Worm (Caenorhabditis elegans) whole organism, late embryonic: Measurements from ENCODE around the gene F52F10.2.

Source experiments
- ama-1 ChIP-seq: fragments of 150-350 bp; optimal IDR thresholded peaks from 2 replicates; lab custom pipeline; 2014
- elt-2 ChIP-seq: sonication (generic microtip); optimal IDR thresholded peaks from 2 replicates; lab custom pipeline; 2016; ENCODE audit warnings: missing genetic modification reagents, missing genetic modification characterization, missing compliant biosample characterization
- ets-4 ChIP-seq: sonication (generic microtip); optimal IDR thresholded peaks from 2 replicates; lab custom pipeline; 2016; ENCODE audit warnings: missing genetic modification characterization, missing compliant biosample characterization
- madf-2 ChIP-seq: sonication (generic microtip); optimal IDR thresholded peaks from 2 replicates; lab custom pipeline; 2017; ENCODE audit warnings: missing genetic modification characterization, missing compliant biosample characterization
- unc-55 ChIP-seq: sonication (generic microtip); optimal IDR thresholded peaks from 2 replicates; lab custom pipeline; 2017; ENCODE audit warnings: missing biosample characterization, missing genetic modification reagents, missing genetic modification characterization

DNA sequence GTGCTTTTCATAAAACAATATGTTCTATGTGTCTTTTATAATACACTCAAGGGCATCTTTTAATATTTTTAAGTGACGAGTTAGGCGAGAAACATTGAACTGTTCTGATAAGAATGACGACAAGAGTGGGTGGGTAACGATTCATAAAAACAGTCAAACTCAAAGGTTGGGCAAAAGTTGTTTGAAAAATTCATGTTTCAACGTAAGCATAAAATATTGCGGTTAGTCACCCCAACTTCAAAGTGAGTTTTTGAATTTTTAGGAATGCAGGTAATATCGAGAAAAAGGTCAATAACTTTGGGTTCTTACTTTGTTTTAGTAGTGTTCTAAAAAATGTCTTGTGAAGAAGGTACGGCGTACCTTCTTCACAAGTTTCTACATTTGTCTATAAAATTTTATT, 6.2 kb upstream of the F52F10.2 start, which contains the start of gene oac-31:
- TF ChIP-seq elt-2 (tag; lab: Kevin White, UChicago) (no peak), ama-1 (lab: Kevin White, UChicago) (no peak), madf-2 (tag; lab: Kevin White, UChicago) (no peak), unc-55 (GFP tag; lab: Kevin White, UChicago) (no peak), ets-4 (no peak)
